Worm (Caenorhabditis elegans) whole organism, late embryonic: ENCODE measurements around the gene F58B3.6.

Source experiments
- fkh-10 ChIP-seq: fragments of 150-350 bp; optimal IDR thresholded peaks from 2 replicates; lab custom pipeline; 2014; ENCODE audit warnings: missing biosample characterization, missing genetic modification reagents, missing genetic modification characterization
- npax-4 ChIP-seq: sonication (generic microtip); optimal IDR thresholded peaks from 2 replicates; lab custom pipeline; 2016; ENCODE audit warnings: missing genetic modification characterization, missing compliant biosample characterization
- pag-3 ChIP-seq: sonication (generic microtip); optimal IDR thresholded peaks from 2 replicates; lab custom pipeline; 2016; ENCODE audit warnings: missing compliant biosample characterization, missing genetic modification characterization, borderline replicate concordance
- pha-4 ChIP-seq: fragments of 150-350 bp; optimal IDR thresholded peaks from 2 replicates; lab custom pipeline; 2018; ENCODE audit warnings: missing biosample characterization, missing genetic modification reagents, missing genetic modification characterization
- unc-3 ChIP-seq, 2 experiments: fragments of 200-800 bp in 1 of 2; sonication (Bioruptor generic) in 1 of 2; sonication (generic microtip) in 1 of 2; conservative IDR thresholded peaks in 1 of 2; optimal IDR thresholded peaks in 1 of 2; 2 replicates each; pipeline versions ENCODE4 v1.3.6 to Lab custom; 2016 to 2022; ENCODE audit warnings: missing compliant biosample characterization in 2 of 2, missing genetic modification characterization in 2 of 2, missing genetic modification reagents in 1 of 2

DNA sequence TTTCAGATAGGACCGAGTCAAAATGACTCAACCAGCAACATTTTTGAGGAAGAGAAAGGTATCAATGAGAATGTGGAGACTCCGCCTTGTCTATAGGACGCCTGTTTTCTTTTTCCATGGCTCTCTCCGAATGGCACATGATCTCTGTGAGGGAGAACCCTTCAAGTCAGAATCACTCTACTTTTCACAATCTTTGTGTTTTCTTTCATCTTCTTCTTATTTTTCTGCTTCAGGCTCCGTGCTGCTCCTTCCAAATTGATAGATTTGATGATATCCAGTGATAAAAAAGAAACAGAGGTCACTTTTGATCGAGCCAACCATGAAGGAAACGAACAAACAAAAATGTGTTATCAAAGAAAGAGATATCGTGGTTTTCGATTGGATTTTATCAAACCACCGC is 12.6 kb downstream of the F58B3.6 start, which contains the start of gene ZK809.8:
- TF ChIP-seq pha-4 (tag; lab: Kevin White, UChicago) (no peak), unc-3 (GFP tag; conservative IDR thresholded peaks at IDR 0.05; lab: Robert Waterston, UW) (no peak), unc-3 (tag; optimal IDR thresholded peaks at IDR 0.05; lab: Kevin White, UChicago) (no peak), npax-4 (tag; lab: Kevin White, UChicago) (no peak), fkh-10 (GFP tag; lab: Kevin White, UChicago) (no peak), pag-3 (tag; lab: Kevin White, UChicago) (no peak)
